Worm (Caenorhabditis elegans) whole organism, mixed stage, embryonic: ENCODE data around the gene tba-9.

Source experiments
- blmp-1 ChIP-seq: fragments of 150-350 bp; optimal IDR thresholded peaks from 2 replicates; lab custom pipeline; 2014; ENCODE audit warnings: missing biosample characterization, missing genetic modification characterization
- cnd-1 ChIP-seq: fragments of 200-800 bp; sonication (Bioruptor generic); optimal IDR thresholded peaks from 2 replicates; lab custom pipeline; 2018; ENCODE audit warnings: mild to moderate bottlenecking, missing genetic modification characterization, missing compliant biosample characterization
- elt-1 ChIP-seq: sonication (generic microtip); optimal IDR thresholded peaks from 2 replicates; lab custom pipeline; 2017; ENCODE audit warnings: missing genetic modification characterization, mild to moderate bottlenecking, missing compliant biosample characterization, antibody characterized with exemption, moderate library complexity, borderline replicate concordance; ENCODE audit not compliant: insufficient read depth
- flh-1 ChIP-seq: fragments of 200-800 bp; sonication (Bioruptor generic); optimal IDR thresholded peaks from 2 replicates; lab custom pipeline; 2018; ENCODE audit warnings: mild to moderate bottlenecking, missing genetic modification characterization, moderate library complexity, missing compliant biosample characterization
- lsy-2 ChIP-seq: fragments of 150-350 bp; optimal IDR thresholded peaks from 2 replicates; lab custom pipeline; 2014; ENCODE audit warnings: missing biosample characterization, missing genetic modification characterization
- mep-1 ChIP-seq: fragments of 150-350 bp; optimal IDR thresholded peaks from 2 replicates; lab custom pipeline; 2017; ENCODE audit warnings: missing biosample characterization, missing genetic modification reagents, missing genetic modification characterization, inconsistent platforms
- nhr-237 ChIP-seq: fragments of 150-350 bp; optimal IDR thresholded peaks from 2 replicates; lab custom pipeline; 2014; ENCODE audit warnings: missing biosample characterization, missing genetic modification characterization
- pha-4 ChIP-seq: fragments of 150-350 bp; optimal IDR thresholded peaks from 2 replicates; lab custom pipeline; 2018; ENCODE audit warnings: missing biosample characterization, missing genetic modification reagents, missing genetic modification characterization
- snpc-4 ChIP-seq: fragments of 150-350 bp; optimal IDR thresholded peaks from 2 replicates; lab custom pipeline; 2014; ENCODE audit warnings: missing biosample characterization, missing genetic modification characterization
- sptf-1 ChIP-seq: sonication (generic microtip); optimal IDR thresholded peaks from 2 replicates; lab custom pipeline; 2017; ENCODE audit warnings: mild to moderate bottlenecking, missing genetic modification characterization, moderate library complexity, missing compliant biosample characterization
- unc-120 ChIP-seq: sonication (generic microtip); optimal IDR thresholded peaks from 2 replicates; lab custom pipeline; 2017; ENCODE audit warnings: missing genetic modification characterization, missing compliant biosample characterization; ENCODE audit not compliant: poor library complexity, severe bottlenecking
- unc-39 ChIP-seq: fragments of 150-350 bp; optimal IDR thresholded peaks from 2 replicates; lab custom pipeline; 2014; ENCODE audit warnings: missing biosample characterization, missing genetic modification characterization
- unc-62 ChIP-seq: fragments of 150-350 bp; optimal IDR thresholded peaks from 2 replicates; lab custom pipeline; 2014; ENCODE audit warnings: missing biosample characterization, missing genetic modification reagents, missing genetic modification characterization

DNA sequence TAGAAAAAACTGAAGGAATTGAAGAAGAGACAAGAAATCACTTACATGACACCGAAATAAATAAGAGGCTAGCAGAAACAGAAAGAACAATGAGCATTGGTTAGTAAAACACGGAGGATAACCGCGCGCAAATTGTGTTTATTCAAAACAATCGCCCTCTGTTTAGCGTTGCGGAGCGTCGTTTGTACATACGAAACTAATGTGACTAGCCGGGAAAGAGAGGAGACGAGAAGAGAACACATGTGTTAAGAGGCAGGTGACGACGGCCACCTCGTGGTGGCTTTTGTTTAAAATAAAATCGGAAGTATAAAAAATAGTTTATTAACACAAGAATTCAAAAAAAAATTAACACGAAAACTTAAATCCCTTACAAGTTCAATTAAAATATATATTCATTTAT, 6.8 kb upstream of the tba-9 start, which contains the start of gene F40F4.7:
- TF ChIP-seq nhr-237 (no peak), unc-120 (tag; lab: Kevin White, UChicago) (no peak), cnd-1 (tag; lab: Kevin White, UChicago) (no peak), snpc-4 (tag; lab: Kevin White, UChicago) (no peak), unc-39 (no peak), flh-1 (no peak), pha-4 (tag; lab: Kevin White, UChicago) (peak; percentile 61), sptf-1 (tag; lab: Kevin White, UChicago) (no peak), unc-62 (GFP tag; lab: Kevin White, UChicago) (no peak), blmp-1 (tag; lab: Kevin White, UChicago) (no peak), mep-1 (tag; lab: Kevin White, UChicago) (no peak), lsy-2 (tag; lab: Kevin White, UChicago) (no peak), elt-1 (tag; lab: Kevin White, UChicago) (no peak)
